Worm (Caenorhabditis elegans): ENCODE results near the gene ttr-7.

Gene ttr-7

DNA sequence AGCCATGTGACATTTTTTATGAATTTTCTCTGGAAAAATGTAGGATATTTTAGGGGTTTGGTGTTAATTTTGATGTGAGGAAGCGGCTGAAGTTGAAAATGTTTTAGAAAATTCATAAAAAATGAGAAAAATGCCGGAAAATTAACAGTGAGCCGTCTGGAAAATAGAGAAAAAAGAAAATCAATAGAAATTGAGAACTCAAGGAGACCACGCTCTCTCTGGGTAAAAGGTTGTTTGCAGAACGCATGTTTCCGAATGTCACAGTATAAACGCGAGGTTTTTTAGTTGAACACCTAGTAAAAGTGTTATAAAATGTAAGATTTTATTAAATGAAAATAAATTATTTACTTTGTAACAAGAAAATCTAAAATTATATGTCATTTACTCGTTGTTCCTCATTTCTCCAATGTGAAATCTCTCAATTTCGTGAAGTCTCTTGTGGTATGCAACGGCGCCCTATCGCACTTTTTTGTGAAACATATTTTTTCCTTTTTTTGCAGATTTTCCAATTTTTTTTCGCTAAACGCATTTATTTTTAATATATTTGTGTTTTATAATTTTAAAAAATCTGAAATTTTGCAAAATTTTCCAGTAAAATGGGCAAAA lies 34.5 kb downstream of the ttr-7 start, which contains the start of the genes tag-266 and tag-267 (continued):
- peak; percentile 35 for TF ChIP-seq rnt-1 (tag; optimal IDR thresholded peaks at IDR 0.05)
- no peak for TF ChIP-seq fkh-6 (tag; optimal IDR thresholded peaks at IDR 0.05)
- TF ChIP-seq ttx-3 (tag; optimal IDR thresholded peaks at IDR 0.05): peak; percentile 58
- TF ChIP-seq sox-4 (tag; optimal IDR thresholded peaks at IDR 0.05): peak; percentile 31
- TF ChIP-seq F13H6.1 (tag; optimal IDR thresholded peaks at IDR 0.05): peak; percentile 75
- TF ChIP-seq tbx-2 (tag; optimal IDR thresholded peaks at IDR 0.05): peak; percentile 92
- no peak for TF ChIP-seq nhr-11 (tag; optimal IDR thresholded peaks at IDR 0.05)
- TF ChIP-seq hlh-6 (tag; optimal IDR thresholded peaks at IDR 0.05): no peak
- TF ChIP-seq C38D4.7 (GFP tag; optimal IDR thresholded peaks at IDR 0.05): peak; percentile 53
- no peak for TF ChIP-seq hlh-13 (GFP tag; optimal IDR thresholded peaks at IDR 0.05)
- TF ChIP-seq fkh-10 (GFP tag; optimal IDR thresholded peaks at IDR 0.05): no peak
- no peak for TF ChIP-seq elt-4 (tag; optimal IDR thresholded peaks at IDR 0.05)
- TF ChIP-seq hlh-15 (tag; optimal IDR thresholded peaks at IDR 0.05): peak; percentile 87
- TF ChIP-seq tbx-7 (tag; optimal IDR thresholded peaks at IDR 0.05): peak; percentile 87
- no peak for TF ChIP-seq sox-2 (GFP tag; IDR thresholded peaks at IDR 0.05)
- TF ChIP-seq pat-9 (tag; optimal IDR thresholded peaks at IDR 0.05): no peak
- peak; percentile 95 for TF ChIP-seq pqm-1 (tag; optimal IDR thresholded peaks at IDR 0.05)
- peak; percentile 25 for TF ChIP-seq mec-3 (tag; optimal IDR thresholded peaks at IDR 0.05; ENCODE audit: borderline replicate concordance)
- peak; percentile 22 for TF ChIP-seq pag-3 (tag; optimal IDR thresholded peaks at IDR 0.05; ENCODE audit: borderline replicate concordance)
- TF ChIP-seq sdc-2 (tag; optimal IDR thresholded peaks at IDR 0.05): peak; percentile 17
- peak; percentile 87 for TF ChIP-seq ceh-14 (tag; optimal IDR thresholded peaks at IDR 0.05)
- peak; percentile 66 for TF ChIP-seq unc-42 (tag; optimal IDR thresholded peaks at IDR 0.05)
- TF ChIP-seq unc-3 (GFP tag; conservative IDR thresholded peaks at IDR 0.05): peak; percentile 56; the same call in 1 of the 2 replicates
- TF ChIP-seq unc-3 (tag; optimal IDR thresholded peaks at IDR 0.05): peak; percentile 93
- TF ChIP-seq K09A11.1 (tag; optimal IDR thresholded peaks at IDR 0.05; ENCODE audit: insufficient read depth): no peak
- peak; percentile 37 for TF ChIP-seq gmeb-2 (tag; optimal IDR thresholded peaks at IDR 0.05)
- no peak for TF ChIP-seq odd-2 (tag; optimal IDR thresholded peaks at IDR 0.05)
- TF ChIP-seq ztf-16 (tag; optimal IDR thresholded peaks at IDR 0.05): peak; percentile 78
- TF ChIP-seq lin-11 (tag; optimal IDR thresholded peaks at IDR 0.05): no peak
- TF ChIP-seq ets-4 (tag; optimal IDR thresholded peaks at IDR 0.05): peak; percentile 89
- TF ChIP-seq C08G9.2 (tag; optimal IDR thresholded peaks at IDR 0.05): peak; percentile 84
- TF ChIP-seq pros-1 (tag; optimal IDR thresholded peaks at IDR 0.05): no peak
- no peak for TF ChIP-seq unc-55 (GFP tag; optimal IDR thresholded peaks at IDR 0.05)
- peak; percentile 93 for TF ChIP-seq fax-1 (tag; optimal IDR thresholded peaks at IDR 0.05)
- peak; percentile 61 for TF ChIP-seq eyg-1 (tag; optimal IDR thresholded peaks at IDR 0.05)
- TF ChIP-seq pax-1 (tag; optimal IDR thresholded peaks at IDR 0.05): no peak
- peak; percentile 95 for TF ChIP-seq ceh-31 (tag; optimal IDR thresholded peaks at IDR 0.05)
- peak; percentile 96 for TF ChIP-seq hlh-8 (tag; optimal IDR thresholded peaks at IDR 0.05)
- peak; percentile 94 for TF ChIP-seq ahr-1 (tag; optimal IDR thresholded peaks at IDR 0.05)
- peak; percentile 63 for TF ChIP-seq K02D7.2 (tag; optimal IDR thresholded peaks at IDR 0.05)
- no peak for TF ChIP-seq ceh-22 (tag; optimal IDR thresholded peaks at IDR 0.05)
- TF ChIP-seq ceh-6 (GFP tag; optimal IDR thresholded peaks at IDR 0.05): no peak
- peak; percentile 2 for TF ChIP-seq T23F11.4 (GFP tag; optimal IDR thresholded peaks at IDR 0.05)
- TF ChIP-seq ceh-9 (tag; optimal IDR thresholded peaks at IDR 0.05): no peak
- no peak for TF ChIP-seq nhr-232 (tag; optimal IDR thresholded peaks at IDR 0.05)
- peak; percentile 76 for TF ChIP-seq lim-6 (tag; optimal IDR thresholded peaks at IDR 0.05)
- no peak for TF ChIP-seq hlh-30 (tag; optimal IDR thresholded peaks at IDR 0.05; ENCODE audit: insufficient read depth)
- TF ChIP-seq ceh-45 (GFP tag; IDR thresholded peaks at IDR 0.05): no peak
- TF ChIP-seq ceh-30 (tag; optimal IDR thresholded peaks at IDR 0.05): no peak
- peak; percentile 69 for TF ChIP-seq ceh-34 (tag; optimal IDR thresholded peaks at IDR 0.05)
